Worm (Caenorhabditis elegans) whole organism, L4/young adult: ENCODE results near the gene W10G6.6.

ENCODE experiments used
- dao-5 ChIP-seq: sonication (generic microtip); optimal IDR thresholded peaks from 2 replicates; lab custom pipeline; 2016; ENCODE audit warnings: missing genotype, missing genetic modification characterization, moderate library complexity, missing compliant biosample characterization
- him-1 ChIP-seq: sonication (generic microtip); optimal IDR thresholded peaks from 2 replicates; lab custom pipeline; 2016; ENCODE audit warnings: missing genotype, missing genetic modification reagents, missing genetic modification characterization, missing compliant biosample characterization

DNA sequence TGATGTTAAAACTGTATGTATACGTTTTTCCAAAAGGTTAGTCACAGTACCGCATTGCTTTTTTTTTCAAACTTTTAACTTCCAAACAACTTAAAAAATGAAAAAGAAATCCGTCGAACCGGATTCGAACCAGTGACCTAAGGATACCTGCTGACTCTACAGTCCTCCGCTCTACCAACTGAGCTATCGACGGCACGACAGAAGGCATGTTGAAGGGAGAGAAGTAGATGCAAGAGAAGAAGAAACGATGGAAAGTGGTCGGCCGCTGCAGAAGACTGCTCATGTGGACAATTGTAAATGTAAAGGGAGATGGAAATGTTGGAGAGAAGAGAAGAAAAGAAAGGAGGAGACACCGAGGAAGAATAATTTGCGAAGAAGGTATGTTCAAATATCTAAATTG, 40.9 kb downstream of the W10G6.6 start:
- peak; percentile 71 for TF ChIP-seq him-1
- TF ChIP-seq dao-5 (tag; lab: Kevin White, UChicago) = peak; percentile 81
